Fruit fly (Drosophila melanogaster): ENCODE results near the gene CG9917.

Gene CG9917

DNA sequence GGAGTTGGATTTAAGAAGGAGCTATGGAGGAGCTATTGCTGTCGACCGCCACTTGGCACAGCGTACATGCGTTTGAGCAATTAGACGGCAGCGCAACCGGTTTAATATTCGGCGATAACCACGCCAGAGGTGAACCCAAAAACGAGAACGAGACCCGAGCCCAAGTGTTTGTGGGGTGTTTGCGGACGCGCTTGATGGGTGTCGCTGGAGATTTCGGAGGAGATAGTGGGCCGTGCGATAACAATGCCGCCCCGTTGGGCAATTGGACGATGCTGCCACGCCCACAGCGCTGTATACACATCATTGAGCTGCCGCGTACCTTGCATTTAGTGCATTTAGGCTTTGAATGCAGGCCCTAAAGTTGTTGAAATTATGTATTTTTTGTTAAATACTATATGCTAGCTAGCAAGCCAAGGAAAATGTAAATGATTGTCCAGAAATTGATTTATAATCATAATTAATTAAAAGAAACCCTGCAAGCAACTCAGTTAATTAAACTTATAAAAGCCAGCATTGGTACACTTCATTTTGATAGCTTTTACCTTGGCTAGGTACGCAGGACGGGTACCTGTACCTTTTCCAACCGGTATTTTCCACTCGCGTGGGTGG lies 14.6 kb downstream of the CG9917 start, which contains the start of gene Had1 (continued):
- TF ChIP-seq Hr78 (GFP tag; optimal IDR thresholded peaks at IDR 0.05) (peak in 1 of 2 experiments; percentile 75), pan (optimal IDR thresholded peaks at IDR 0.05) (no peak), pan (GFP tag; optimal IDR thresholded peaks at IDR 0.05 in 1 of 2, IDR thresholded peaks at IDR 0.05 in 1 of 2) (peak in 1 of 2 experiments; percentile 16), exex (tag; optimal IDR thresholded peaks at IDR 0.05) (peak; percentile 77), NC2β (GFP tag; optimal IDR thresholded peaks at IDR 0.05) (no peak), CG34376 (GFP tag; optimal IDR thresholded peaks at IDR 0.05) (peak; percentile 81), dmrt11E (tag; optimal IDR thresholded peaks at IDR 0.05) (no peak), CG10543 (GFP tag; optimal IDR thresholded peaks at IDR 0.05) (peak; percentile 71), CG12659 (GFP tag; optimal IDR thresholded peaks at IDR 0.05) (no peak)

dm6 chrX:16303636-16304035 lies 19.4 kb downstream of the CG9917 start, which contains the start of gene CG3679:
Gene CG3679 (plus strand): TSS chrX:16303870.
- TF ChIP-seq CG15514 (GFP tag; optimal IDR thresholded peaks at IDR 0.05) (peak; percentile 63), H15 (GFP tag; IDR thresholded peaks at IDR 0.05) (no peak), CG7963 (GFP tag; IDR thresholded peaks at IDR 0.05; ENCODE audit: partially characterized antibody) (peak; percentile 70), E2f2 (GFP tag; IDR thresholded peaks at IDR 0.05) (peak; percentile 83), CG1603 (tag; optimal IDR thresholded peaks at IDR 0.05) (no peak), CG30020 (tag; optimal IDR thresholded peaks at IDR 0.05) (peak; percentile 93), stwl (tag; optimal IDR thresholded peaks at IDR 0.05) (peak; percentile 28), Dp (GFP tag; optimal IDR thresholded peaks at IDR 0.05) (peak; percentile 74), tna (GFP tag; IDR thresholded peaks at IDR 0.05; ENCODE audit: partially characterized antibody) (peak; percentile 61), MBD-R2 (GFP tag; IDR thresholded peaks at IDR 0.05) (no peak), BEAF-32 (GFP tag; optimal IDR thresholded peaks at IDR 0.05) (peak; percentile 59), amos (GFP tag; IDR thresholded peaks at IDR 0.05; ENCODE audit: partially characterized antibody) (peak; percentile 73; the same call in 1 of the 2 replicates), sob (GFP tag; IDR thresholded peaks at IDR 0.05) (no peak), pfk (GFP tag; optimal IDR thresholded peaks at IDR 0.05) (peak; percentile 21), tll (GFP tag; optimal IDR thresholded peaks at IDR 0.05) (no peak), CG6175 (GFP tag; IDR thresholded peaks at IDR 0.05) (no peak), bbx (GFP tag; IDR thresholded peaks at IDR 0.05; ENCODE audit: partially characterized antibody) (peak; percentile 76), Oli (tag; optimal IDR thresholded peaks at IDR 0.05) (no peak), gfzf (GFP tag; optimal IDR thresholded peaks at IDR 0.05) (no peak), CG12744 (GFP tag; optimal IDR thresholded peaks at IDR 0.05) (no peak), Doc3 (GFP tag; IDR thresholded peaks at IDR 0.05; ENCODE audit: partially characterized antibody) (peak; percentile 58; the same call in 2 of the 3 replicates), CG13287 (GFP tag; IDR thresholded peaks at IDR 0.05; ENCODE audit: partially characterized antibody) (peak; percentile 74), Trl (optimal IDR thresholded peaks at IDR 0.05) (no peak), Trl (GFP tag; optimal IDR thresholded peaks at IDR 0.05) (no peak), Xrp1 (GFP tag; IDR thresholded peaks at IDR 0.05) (0 out of 2 replicates have a peak, but pooled peaks have one; percentile 10), vnd (GFP tag; IDR thresholded peaks at IDR 0.05; ENCODE audit: partially characterized antibody) (peak; percentile 20; the same call in 2 of the 3 replicates), nerfin-1 (tag; optimal IDR thresholded peaks at IDR 0.05) (no peak), tx (GFP tag; optimal IDR thresholded peaks at IDR 0.05) (no peak), az2 (GFP tag; optimal IDR thresholded peaks at IDR 0.05) (no peak), Bgb (GFP tag; IDR thresholded peaks at IDR 0.05; ENCODE audit: partially characterized antibody) (peak; percentile 78), unc-4 (GFP tag; IDR thresholded peaks at IDR 0.05; ENCODE audit: partially characterized antibody) (peak; percentile 62; the same call in 1 of the 2 replicates), nom (GFP tag; optimal IDR thresholded peaks at IDR 0.05) (no peak), CG6791 (GFP tag; IDR thresholded peaks at IDR 0.05; ENCODE audit: partially characterized antibody) (peak; percentile 82), Ptx1 (GFP tag; IDR thresholded peaks at IDR 0.05) (no peak), CG10267 (tag; optimal IDR thresholded peaks at IDR 0.05) (peak; percentile 29), zen2 (GFP tag; IDR thresholded peaks at IDR 0.05; ENCODE audit: partially characterized antibody) (peak; percentile 12; the same call in 1 of the 3 replicates), CG2712 (tag; optimal IDR thresholded peaks at IDR 0.05) (peak; percentile 58)
